Fruit fly (Drosophila melanogaster): ENCODE measurements around the gene CG14312.

DNA sequence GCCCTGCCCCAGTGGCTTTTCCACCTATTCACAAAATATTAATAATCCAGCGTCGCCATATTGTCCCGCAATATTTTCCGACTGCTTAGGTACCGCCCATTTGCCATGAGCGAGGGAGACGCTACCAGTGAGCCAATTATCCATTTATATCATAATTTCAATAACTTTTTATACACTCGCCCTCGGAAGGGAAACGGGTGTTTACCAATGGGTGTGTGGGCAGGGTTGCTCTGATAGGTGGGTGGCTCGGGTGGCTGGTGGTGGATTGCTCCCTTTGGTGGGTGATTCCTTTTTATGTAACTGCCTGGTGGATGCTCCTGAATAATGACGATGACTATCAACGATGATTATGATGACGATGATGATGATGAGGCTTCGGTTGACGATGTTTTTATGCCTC, 16.7 kb downstream of the CG14312 start:
- TF ChIP-seq psq (optimal IDR thresholded peaks at IDR 0.05) (no peak), Myc (optimal IDR thresholded peaks at IDR 0.05) (no peak), insv (optimal IDR thresholded peaks at IDR 0.05) (no peak), h (optimal IDR thresholded peaks at IDR 0.05) (no peak)
